Fruit fly (Drosophila melanogaster): ENCODE measurements around the gene for.

Gene for

DNA sequence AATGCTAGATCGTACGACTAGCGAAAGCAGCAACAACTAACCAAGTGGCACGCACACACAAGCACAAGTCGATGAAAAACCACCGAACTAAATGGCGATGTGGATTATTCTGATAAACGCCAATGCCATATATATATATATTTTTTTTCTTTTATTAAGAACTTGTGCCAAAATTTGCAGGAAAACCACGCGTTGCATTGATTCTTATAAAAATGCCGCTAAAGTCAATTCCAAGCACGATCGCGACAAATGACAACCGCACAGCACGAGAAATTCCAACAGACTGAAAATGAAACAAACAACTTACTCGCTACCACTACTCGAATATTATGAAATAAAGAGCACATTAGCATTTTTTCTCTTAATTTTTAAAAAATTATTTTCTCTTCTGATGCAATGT lies at the start of gene for:
for (minus strand) TSS at position 287 of the 400 bp plus-strand sequence.
- TF ChIP-seq psq (optimal IDR thresholded peaks at IDR 0.05), result no peak
- no peak for TF ChIP-seq usp (GFP tag; optimal IDR thresholded peaks at IDR 0.05)
- no peak for TF ChIP-seq CG8478 (optimal IDR thresholded peaks at IDR 0.05)
- TF ChIP-seq Dll (optimal IDR thresholded peaks at IDR 0.05), result no peak
- TF ChIP-seq EcR (GFP tag; optimal IDR thresholded peaks at IDR 0.05), result no peak

DNA sequence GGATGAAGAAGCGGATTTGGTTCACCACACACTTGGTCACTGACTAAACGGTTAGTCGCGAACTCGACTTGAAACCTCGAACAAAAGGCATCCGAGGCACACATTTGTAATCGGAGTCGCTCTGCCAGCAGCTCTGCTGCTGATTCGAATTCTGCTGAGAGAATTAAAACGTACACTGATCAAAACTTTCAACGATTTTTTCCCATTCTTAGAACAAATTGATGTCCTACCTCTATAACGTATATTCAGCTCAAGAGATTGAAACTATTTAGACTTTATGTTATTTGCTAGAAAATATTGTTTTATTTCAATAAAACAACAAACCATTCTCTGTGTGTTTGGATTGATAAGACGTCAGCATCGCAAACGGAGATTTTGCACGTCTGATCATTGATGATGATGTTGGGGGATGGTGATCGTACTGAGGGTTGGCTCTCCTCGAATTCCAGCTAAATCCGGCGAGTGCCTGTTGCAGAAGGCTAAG lies 48.7 kb upstream of the for start, which contains the start of gene CG31778:
CG31778 (minus strand) TSS at position 51 of the 484 bp plus-strand sequence.
- TF ChIP-seq pan (optimal IDR thresholded peaks at IDR 0.05) (no peak), Dll (optimal IDR thresholded peaks at IDR 0.05) (no peak), psq (optimal IDR thresholded peaks at IDR 0.05) (no peak), CG8478 (optimal IDR thresholded peaks at IDR 0.05) (no peak), usp (GFP tag; optimal IDR thresholded peaks at IDR 0.05) (no peak), EcR (GFP tag; optimal IDR thresholded peaks at IDR 0.05) (no peak)

DNA sequence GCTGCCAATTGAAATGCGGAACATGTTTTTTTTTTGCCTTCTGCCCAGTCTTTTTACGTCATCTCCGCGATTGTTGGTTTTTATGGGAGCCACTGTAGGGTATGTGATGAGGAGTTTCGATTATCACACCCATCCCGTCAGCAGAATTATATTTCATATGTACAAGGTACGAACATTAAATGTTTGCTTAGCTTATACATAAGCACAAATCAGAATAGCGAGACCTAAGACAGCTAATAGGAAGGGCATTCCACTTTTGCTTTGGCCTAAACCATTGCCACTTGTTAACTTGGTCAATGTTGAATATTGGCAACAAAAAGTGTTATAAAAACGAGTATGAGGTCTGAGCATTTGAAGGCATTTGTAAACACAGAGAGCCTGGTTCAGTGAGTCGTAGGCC lies 46.5 kb upstream of the for start, which contains the start of gene CG2816:
CG2816 (plus strand) TSS at position 400 of the 400 bp plus-strand sequence.
- TF ChIP-seq CG8478 (optimal IDR thresholded peaks at IDR 0.05) (no peak), usp (GFP tag; optimal IDR thresholded peaks at IDR 0.05) (no peak), Dll (optimal IDR thresholded peaks at IDR 0.05) (no peak), EcR (GFP tag; optimal IDR thresholded peaks at IDR 0.05) (no peak), pan (optimal IDR thresholded peaks at IDR 0.05) (no peak), psq (optimal IDR thresholded peaks at IDR 0.05) (no peak)

DNA sequence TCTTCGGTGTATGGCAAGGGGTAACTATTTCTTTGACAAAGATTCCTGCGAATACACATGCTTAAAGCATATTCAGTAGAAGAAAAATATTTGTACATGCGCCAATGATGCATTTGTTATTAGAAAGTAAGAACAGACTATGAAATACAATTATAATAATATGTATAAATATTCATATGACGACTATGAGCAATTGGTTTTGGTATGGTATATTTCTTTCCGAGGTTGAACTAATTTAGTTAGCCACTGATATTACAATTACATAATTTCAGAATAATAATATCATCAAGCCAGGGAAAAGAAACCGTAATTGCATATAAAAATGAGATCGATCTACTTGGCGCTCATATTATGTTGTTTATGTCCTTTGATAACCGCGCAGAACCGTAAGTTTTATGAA lies 44.8 kb upstream of the for start, which contains the start of gene CG43145:
CG43145 (plus strand) TSS at position 301 of the 400 bp plus-strand sequence.
- TF ChIP-seq Dll (optimal IDR thresholded peaks at IDR 0.05) (no peak), usp (GFP tag; optimal IDR thresholded peaks at IDR 0.05) (no peak)

DNA sequence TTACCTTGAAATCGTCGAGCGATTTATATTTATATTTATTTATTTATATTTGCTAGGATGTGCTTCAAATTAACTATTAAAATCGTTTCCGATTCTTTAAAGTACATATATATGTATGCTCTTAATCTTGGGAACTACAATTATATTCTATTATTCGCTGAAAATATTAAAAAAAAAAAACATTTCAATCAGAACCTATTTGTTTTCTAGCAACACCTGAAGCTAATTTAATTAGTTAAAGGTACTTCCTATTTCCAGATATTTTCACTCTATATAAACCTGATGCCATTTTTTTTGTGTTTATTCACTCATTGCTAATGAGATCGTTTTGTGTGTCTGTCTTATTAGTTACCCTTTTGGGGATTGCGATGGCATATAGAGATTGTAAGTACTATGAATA lies 44.2 kb upstream of the for start, which contains the start of gene CG42467:
CG42467 (plus strand) TSS at position 301 of the 400 bp plus-strand sequence.
- TF ChIP-seq CG8478 (optimal IDR thresholded peaks at IDR 0.05) (no peak), Dll (optimal IDR thresholded peaks at IDR 0.05) (no peak), usp (GFP tag; optimal IDR thresholded peaks at IDR 0.05) (no peak), pan (optimal IDR thresholded peaks at IDR 0.05) (no peak), EcR (GFP tag; optimal IDR thresholded peaks at IDR 0.05) (no peak), psq (optimal IDR thresholded peaks at IDR 0.05) (no peak)

DNA sequence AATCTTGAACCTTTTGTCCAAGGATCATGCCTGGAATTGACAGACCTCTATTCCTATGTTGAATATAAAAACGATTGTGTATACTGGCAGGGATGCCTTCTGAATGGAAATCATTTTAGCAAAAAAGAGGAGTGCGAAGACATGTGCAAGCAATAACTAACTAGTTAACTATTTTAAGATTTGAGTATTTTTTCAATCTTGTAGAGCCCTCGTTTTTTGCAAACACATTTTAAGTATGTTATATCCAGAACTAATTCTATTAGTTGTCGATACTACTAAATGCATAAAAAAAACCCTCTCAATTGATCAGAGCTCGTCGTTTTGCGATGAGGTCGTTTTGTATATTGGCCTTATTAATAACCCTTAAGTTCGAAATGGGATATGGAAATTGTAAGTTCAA lies 43.6 kb upstream of the for start, which contains the start of gene Sfp24C1:
Sfp24C1 (plus strand) TSS at position 301 of the 400 bp plus-strand sequence.
- no peak for TF ChIP-seq CG8478 (optimal IDR thresholded peaks at IDR 0.05)

DNA sequence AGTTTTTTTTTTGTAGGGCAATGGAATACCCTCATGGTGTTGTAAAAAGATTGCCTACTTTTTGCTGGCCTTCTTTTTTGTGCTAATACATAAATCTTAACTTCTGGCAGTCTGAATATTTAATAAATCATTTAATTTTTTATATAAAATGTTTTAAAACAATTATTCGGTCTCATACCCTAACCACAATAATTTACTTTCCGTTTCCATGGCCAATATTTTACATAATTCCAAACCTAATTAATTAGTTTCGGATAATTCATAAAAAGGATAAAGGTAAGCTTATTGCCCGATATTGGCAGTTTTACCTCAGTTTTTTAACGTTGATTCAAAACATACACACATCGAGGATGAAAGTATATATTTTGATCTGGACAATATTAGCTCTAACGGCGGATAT lies 43.1 kb upstream of the for start, which contains the start of gene CG42465:
CG42465 (plus strand) TSS at position 301 of the 400 bp plus-strand sequence.
- TF ChIP-seq psq (optimal IDR thresholded peaks at IDR 0.05) (no peak), usp (GFP tag; optimal IDR thresholded peaks at IDR 0.05) (no peak)

DNA sequence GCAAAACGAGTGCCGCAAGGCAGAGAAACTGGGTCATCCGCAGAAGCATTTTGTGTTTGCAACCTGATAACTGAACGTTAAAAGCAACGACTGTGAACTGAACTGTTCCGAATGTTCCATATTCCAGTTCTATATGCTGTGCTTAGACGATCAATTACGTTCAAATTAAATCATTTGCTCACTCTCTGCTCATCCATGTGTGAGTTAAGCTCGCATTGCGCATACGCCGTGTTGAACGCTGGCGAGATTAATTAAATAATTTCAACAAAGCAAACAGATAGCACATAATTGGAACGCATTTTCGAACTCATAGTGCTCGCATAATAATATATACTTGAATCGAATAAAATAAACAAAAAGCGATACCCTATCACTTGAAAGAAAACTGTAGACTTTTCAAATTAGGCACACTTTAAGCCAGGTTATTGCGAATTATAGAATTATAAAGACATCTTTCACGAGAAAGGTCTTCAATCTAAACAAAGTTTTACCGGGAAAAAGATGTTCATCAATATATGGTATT lies 42.3 kb upstream of the for start, which contains the start of the genes CG10031 and CG42464:
CG10031 (minus strand) TSS at position 101 of the 523 bp plus-strand sequence.
CG42464 (plus strand) TSS at position 473 of the 523 bp plus-strand sequence.
- TF ChIP-seq pan (optimal IDR thresholded peaks at IDR 0.05) (no peak), EcR (GFP tag; optimal IDR thresholded peaks at IDR 0.05) (no peak), usp (GFP tag; optimal IDR thresholded peaks at IDR 0.05) (no peak), psq (optimal IDR thresholded peaks at IDR 0.05) (no peak), Dll (optimal IDR thresholded peaks at IDR 0.05) (no peak), CG8478 (optimal IDR thresholded peaks at IDR 0.05) (no peak)

DNA sequence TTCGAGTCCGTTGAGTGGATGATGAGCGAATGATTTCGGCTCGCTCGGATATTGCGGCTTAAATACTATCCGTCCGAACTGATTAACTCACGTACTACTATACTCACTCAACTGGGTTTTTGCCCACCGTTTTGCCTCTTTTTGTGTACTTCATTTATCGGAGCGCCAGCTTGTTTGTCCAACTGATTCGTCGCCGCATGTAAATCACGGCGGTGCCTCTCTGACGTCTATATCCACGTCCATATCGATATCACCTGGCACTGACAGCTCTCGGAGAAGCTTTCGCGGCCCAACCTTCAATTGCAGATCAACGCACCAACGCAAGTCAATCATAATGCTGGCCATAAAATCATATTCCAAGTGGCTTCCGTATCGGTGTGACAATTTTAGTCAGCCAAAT lies 41.0 kb upstream of the for start, which contains the start of gene CG3604:
CG3604 (minus strand) TSS at position 101 of the 400 bp plus-strand sequence.
- no peak for TF ChIP-seq EcR (GFP tag; optimal IDR thresholded peaks at IDR 0.05)
- no peak for TF ChIP-seq usp (GFP tag; optimal IDR thresholded peaks at IDR 0.05)
- TF ChIP-seq psq (optimal IDR thresholded peaks at IDR 0.05), result no peak
- TF ChIP-seq CG8478 (optimal IDR thresholded peaks at IDR 0.05), result no peak
- TF ChIP-seq Dll (optimal IDR thresholded peaks at IDR 0.05), result no peak
- TF ChIP-seq pan (optimal IDR thresholded peaks at IDR 0.05), result no peak

DNA sequence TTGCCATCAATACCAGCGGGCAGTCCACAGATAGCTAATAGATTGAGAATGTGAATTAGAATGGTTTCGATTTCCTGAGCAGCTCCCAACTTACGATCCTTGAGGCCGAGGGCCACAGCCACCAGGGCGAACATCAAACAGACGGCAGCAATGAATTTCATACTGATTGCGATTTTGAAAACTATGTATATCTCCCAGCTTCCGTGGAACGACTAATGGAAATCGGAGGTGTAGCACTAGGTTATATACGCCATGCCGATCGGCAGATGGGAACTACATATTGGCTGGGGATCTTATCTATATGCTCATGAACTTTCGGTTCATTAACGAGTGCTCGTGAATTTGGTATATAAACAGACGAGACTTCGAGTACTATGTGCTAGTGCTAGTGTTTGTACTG lies 39.7 kb upstream of the for start, which contains the start of gene IM33:
IM33 (minus strand) TSS at position 221 of the 400 bp plus-strand sequence.
- no peak for TF ChIP-seq Dll (optimal IDR thresholded peaks at IDR 0.05)
- TF ChIP-seq usp (GFP tag; optimal IDR thresholded peaks at IDR 0.05), result no peak
- TF ChIP-seq EcR (GFP tag; optimal IDR thresholded peaks at IDR 0.05), result no peak
- no peak for TF ChIP-seq CG8478 (optimal IDR thresholded peaks at IDR 0.05)
- no peak for TF ChIP-seq psq (optimal IDR thresholded peaks at IDR 0.05)
- no peak for TF ChIP-seq pan (optimal IDR thresholded peaks at IDR 0.05)

DNA sequence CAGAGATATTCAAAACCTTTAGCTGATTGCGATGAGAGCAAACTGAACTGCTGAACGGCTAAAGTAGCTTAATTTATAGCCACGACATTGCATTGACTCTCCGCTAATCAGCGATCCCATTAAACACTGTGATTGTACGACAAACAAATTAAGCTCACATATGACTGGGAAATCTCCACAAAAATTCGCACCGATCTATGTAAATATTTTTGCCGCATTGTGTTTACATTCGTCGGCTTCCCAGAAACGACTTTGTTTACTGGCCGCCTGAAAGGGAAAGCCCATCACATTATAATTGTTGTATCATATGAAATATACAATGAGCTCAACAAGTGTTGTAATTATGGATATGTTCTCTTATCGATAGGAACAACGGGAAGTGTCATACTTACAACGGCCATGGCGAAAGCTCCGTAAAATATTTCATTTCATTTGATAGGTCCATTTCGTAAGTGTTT lies 38.6 kb upstream of the for start, which contains the start of gene CG16713:
CG16713 (minus strand) TSS at position 51 of the 458 bp plus-strand sequence.
- no peak for TF ChIP-seq pan (optimal IDR thresholded peaks at IDR 0.05)

DNA sequence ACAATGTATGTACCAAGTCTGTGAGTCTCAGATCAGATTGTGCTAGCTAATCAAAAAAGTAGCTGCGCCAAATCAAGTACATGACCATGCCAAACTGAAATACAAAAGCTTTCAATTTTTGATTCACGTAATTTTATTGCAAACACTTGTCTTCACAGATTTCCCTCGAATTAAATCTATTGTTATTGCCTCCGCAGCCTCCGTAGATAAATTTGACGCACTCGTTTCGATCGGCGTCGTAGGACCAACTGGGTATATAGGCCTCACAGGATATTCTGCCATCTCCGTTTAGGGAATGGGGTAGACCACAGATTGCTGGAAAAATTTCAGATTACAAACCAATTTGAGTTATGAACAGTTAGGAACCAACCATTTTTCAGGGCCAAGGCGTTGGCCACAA lies 38.2 kb upstream of the for start, which contains the start of gene CG43165:
CG43165 (minus strand) TSS at position 101 of the 400 bp plus-strand sequence.
- TF ChIP-seq EcR (GFP tag; optimal IDR thresholded peaks at IDR 0.05) (no peak), usp (GFP tag; optimal IDR thresholded peaks at IDR 0.05) (no peak), pan (optimal IDR thresholded peaks at IDR 0.05) (no peak), psq (optimal IDR thresholded peaks at IDR 0.05) (no peak), CG8478 (optimal IDR thresholded peaks at IDR 0.05) (no peak), Dll (optimal IDR thresholded peaks at IDR 0.05) (no peak)

DNA sequence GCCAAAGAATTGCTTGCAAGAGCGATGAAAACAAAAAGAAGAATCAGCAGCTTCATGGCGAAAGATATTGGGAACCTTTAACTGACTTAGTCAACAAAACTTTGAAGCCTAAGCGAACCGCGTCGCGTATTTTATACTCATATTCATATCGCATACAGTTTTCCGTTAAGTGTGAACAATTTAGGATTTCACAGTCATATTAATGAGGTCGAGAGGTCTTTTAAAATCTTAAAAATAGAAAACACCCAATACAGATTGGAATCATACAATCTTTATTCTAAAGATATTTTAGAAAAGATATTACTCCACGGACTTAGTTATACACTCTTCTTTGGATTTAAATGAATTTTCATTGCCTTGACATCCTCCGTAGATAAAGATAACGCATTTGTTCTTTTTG lies 37.1 kb upstream of the for start, which contains the start of gene Acp24A4:
Acp24A4 (minus strand) TSS at position 101 of the 400 bp plus-strand sequence.
- TF ChIP-seq pan (optimal IDR thresholded peaks at IDR 0.05) (no peak), psq (optimal IDR thresholded peaks at IDR 0.05) (no peak), CG8478 (optimal IDR thresholded peaks at IDR 0.05) (no peak), EcR (GFP tag; optimal IDR thresholded peaks at IDR 0.05) (no peak), usp (GFP tag; optimal IDR thresholded peaks at IDR 0.05) (no peak), Dll (optimal IDR thresholded peaks at IDR 0.05) (no peak)

Measured in whole organism.